Fruit fly (Drosophila melanogaster) Kc167 (cell line): ENCODE data around the gene Dus3.

Experiments used
- Myc ChIP-seq: fragments of >200 bp; optimal IDR thresholded peaks from 2 replicates; lab custom pipeline; 2017; ENCODE audit warnings: missing external identifiers
- Sin3A ChIP-seq: fragments of >200 bp; optimal IDR thresholded peaks from 2 replicates; lab custom pipeline; 2018; ENCODE audit warnings: missing external identifiers
- h ChIP-seq: fragments of >200 bp; optimal IDR thresholded peaks from 3 replicates; lab custom pipeline; 2018; ENCODE audit warnings: missing external identifiers
- insv ChIP-seq: fragments of >200 bp; optimal IDR thresholded peaks from 3 replicates; lab custom pipeline; 2018; ENCODE audit warnings: missing external identifiers
- psq ChIP-seq: fragments of >200 bp; optimal IDR thresholded peaks from 2 replicates; lab custom pipeline; 2017; ENCODE audit warnings: missing external identifiers
- ttk ChIP-seq: sonication (Bioruptor generic); optimal IDR thresholded peaks from 2 replicates; lab custom pipeline; 2017; ENCODE audit warnings: missing external identifiers

Dus3 gene

dm6 chr2L:19758511-19759128 lies at the start of gene Dus3, which contains the start of gene CG10628:
Gene Dus3 (plus strand): TSS chr2L:19758879.
Gene CG10628 (minus strand): TSS chr2L:19758615.
- no peak for TF ChIP-seq insv (lab: Kevin White, UChicago)

- TF ChIP-seq psq (lab: Kevin White, UChicago) (no peak), ttk (no peak)
Observed at dm6 chr2L:19722517-19722916, 36.2 kb upstream of the Dus3 start.

- TF ChIP-seq Sin3A = no peak
- no peak for TF ChIP-seq h
- no peak for TF ChIP-seq psq (lab: Kevin White, UChicago)
- no peak for TF ChIP-seq Myc
- TF ChIP-seq ttk = no peak
- no peak for TF ChIP-seq insv (lab: Kevin White, UChicago)
Observed at dm6 chr2L:19735635-19736109, 23.0 kb upstream of the Dus3 start, which contains the start of the genes CG10462 and Nf-YB. Gene CG10462 (minus strand): TSS chr2L:19735980. Gene Nf-YB (plus strand): TSS chr2L:19736044.

dm6 chr2L:19750571-19750970 lies 8.1 kb upstream of the Dus3 start:
- TF ChIP-seq insv (lab: Kevin White, UChicago) (no peak), psq (lab: Kevin White, UChicago) (no peak), Myc (no peak), Sin3A (no peak), ttk (no peak), h (no peak)

DNA sequence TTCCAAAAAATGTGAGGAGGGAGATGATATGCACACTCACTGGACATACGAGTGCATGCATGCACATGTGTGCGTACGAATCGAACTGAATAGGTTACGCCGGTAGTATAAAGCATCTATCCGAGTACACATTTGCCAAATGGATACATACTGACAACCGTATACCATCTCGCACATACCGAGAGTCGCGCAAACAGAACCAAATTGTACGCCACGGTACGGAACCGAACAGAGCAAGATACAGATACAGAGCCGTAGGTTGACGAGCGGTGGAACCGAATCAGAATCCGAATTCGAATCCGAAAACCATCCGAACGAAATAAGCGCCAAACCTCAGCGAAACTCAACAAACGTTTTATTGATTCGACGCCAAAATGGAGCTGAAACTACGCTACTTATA lies 3.7 kb upstream of the Dus3 start:
- TF ChIP-seq ttk (no peak), psq (lab: Kevin White, UChicago) (no peak), Myc (no peak)

DNA sequence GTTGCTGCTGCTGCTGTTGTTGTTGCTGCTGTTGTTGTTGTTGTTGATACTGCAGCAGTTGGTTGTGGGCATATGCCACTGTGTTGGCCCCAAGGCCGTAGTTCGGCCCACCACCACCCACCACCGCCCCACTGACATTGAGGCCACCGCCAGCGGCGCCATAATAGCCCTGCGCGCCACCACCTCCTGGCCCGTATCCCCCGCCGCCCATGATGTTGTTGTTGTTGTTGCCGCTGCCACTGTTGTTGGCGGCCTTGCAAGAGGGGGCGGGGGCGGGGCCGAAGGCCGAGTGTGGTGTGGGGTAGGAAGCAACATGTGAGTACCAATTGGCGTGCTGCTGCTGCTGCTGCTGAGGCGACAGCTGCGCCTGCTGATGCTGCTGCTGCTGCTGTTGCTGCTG lies 2.6 kb upstream of the Dus3 start:
- TF ChIP-seq Myc (no peak), psq (lab: Kevin White, UChicago) (no peak), insv (lab: Kevin White, UChicago) (no peak), Sin3A (no peak), ttk (no peak), h (no peak)

DNA sequence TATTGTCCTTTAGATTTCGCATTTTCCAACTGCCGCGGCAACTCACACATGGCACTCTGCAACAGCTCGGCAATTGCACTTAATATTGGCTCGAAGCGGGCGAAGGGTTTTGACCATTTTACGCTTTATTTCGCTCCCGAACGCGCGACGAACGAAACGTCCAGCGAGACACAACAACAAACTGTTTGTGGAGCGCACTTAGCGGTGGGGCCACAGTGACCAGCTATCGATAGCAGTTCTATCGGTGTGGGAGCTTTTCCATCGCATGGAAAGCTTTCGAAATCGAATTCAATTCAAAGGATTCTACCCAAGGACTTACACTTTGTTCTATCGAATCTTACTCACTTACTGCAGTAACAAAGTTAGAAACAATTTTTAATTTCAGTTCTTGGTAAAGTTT lies 2.0 kb upstream of the Dus3 start, which contains the start of gene CG10631:
Gene CG10631 (minus strand): TSS at position 189 of the 400 bp plus-strand sequence.
- TF ChIP-seq Myc (no peak), h (no peak), insv (lab: Kevin White, UChicago) (no peak)

- TF ChIP-seq ttk (no peak), Myc (no peak), h (no peak), Sin3A (no peak), psq (lab: Kevin White, UChicago) (no peak), insv (lab: Kevin White, UChicago) (no peak)
Observed at dm6 chr2L:19763446-19763772, 4.7 kb downstream of the Dus3 start.

DNA sequence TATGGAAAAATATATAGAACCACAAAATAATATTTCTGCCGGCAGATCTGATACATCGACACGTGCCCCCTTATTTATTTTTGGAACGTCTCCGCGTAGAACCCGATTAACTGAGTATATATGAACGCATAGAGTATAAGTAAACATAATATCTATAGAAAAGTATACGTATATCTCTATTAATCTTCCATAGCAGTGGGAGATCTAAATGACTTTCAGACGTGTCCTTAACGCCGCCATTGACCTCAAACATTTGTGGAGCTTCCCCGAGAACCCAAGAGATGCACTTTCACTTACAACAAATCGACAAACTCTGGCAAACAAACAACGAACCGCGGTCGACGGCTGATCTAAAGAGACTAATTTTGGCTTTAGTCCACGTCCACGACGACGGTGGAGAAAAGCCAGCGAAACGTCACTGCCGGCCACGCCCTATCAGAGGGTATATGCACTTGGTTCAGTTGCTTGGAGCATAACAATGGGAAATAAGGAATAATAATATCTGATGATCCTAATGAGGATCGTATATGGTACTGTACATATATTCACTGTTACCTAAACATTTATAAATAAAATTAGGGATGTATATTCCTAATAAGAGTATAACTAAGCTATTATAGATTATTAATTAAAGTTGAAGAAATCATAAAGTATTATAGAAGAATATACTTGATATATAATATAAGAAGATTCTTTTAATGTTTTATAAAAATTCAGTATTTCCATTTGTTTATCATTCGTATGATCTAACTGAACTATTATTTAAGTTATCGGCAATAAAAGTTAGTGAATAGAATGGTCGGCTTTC lies 5.3 kb downstream of the Dus3 start, which contains the start of gene fbp:
Gene fbp (minus strand): TSS at position 364 of the 808 bp plus-strand sequence.
- TF ChIP-seq psq (lab: Kevin White, UChicago) = no peak

- TF ChIP-seq ttk (no peak), psq (lab: Kevin White, UChicago) (no peak), Sin3A (no peak)
Observed at dm6 chr2L:19764581-19765136, 6.0 kb downstream of the Dus3 start.

DNA sequence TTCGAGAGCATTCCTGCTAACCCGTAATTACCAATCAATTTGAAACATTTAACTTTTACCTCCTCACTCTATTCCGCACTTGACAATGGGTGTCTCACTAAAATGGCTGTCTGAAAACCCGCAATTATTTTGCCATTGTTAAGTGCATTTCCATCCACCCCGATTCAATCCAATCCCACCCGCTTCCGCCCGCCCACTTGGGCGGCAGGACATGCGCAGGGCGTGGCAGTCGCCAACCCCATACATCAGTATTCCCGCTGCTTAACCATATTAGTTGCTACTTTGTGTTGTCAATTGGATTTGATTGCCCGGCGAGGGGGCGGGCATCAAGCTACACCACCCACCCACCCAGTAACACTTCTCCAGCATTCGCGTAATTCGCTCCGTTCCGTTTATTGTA lies 6.7 kb downstream of the Dus3 start:
- TF ChIP-seq psq (lab: Kevin White, UChicago) (no peak), h (no peak), insv (lab: Kevin White, UChicago) (no peak), Sin3A (no peak), Myc (no peak), ttk (no peak)

- TF ChIP-seq ttk (no peak), h (no peak), Myc (no peak), psq (lab: Kevin White, UChicago) (no peak), Sin3A (no peak), insv (lab: Kevin White, UChicago) (no peak)
Observed at dm6 chr2L:19768967-19769366, 10.3 kb downstream of the Dus3 start, which contains the start of gene bsh. Gene bsh (minus strand): TSS chr2L:19769067.

dm6 chr2L:19769703-19770102 lies 11.0 kb downstream of the Dus3 start:
- no peak for TF ChIP-seq psq (lab: Kevin White, UChicago)
- TF ChIP-seq Sin3A = no peak
- no peak for TF ChIP-seq ttk
- TF ChIP-seq h = no peak

dm6 chr2L:19774278-19774677 lies 15.6 kb downstream of the Dus3 start:
- TF ChIP-seq Sin3A = no peak
- no peak for TF ChIP-seq psq (lab: Kevin White, UChicago)
- TF ChIP-seq Myc = no peak
